Fruit fly (Drosophila melanogaster) whole organism, embryonic: Measurements from ENCODE around the gene CG14615.

ENCODE experiments used
- CG10147 ChIP-seq: fragments of 200-800 bp; sonication (Bioruptor generic); optimal IDR thresholded peaks from 2 replicates; lab custom pipeline; 2019; ENCODE audit warnings: missing biosample characterization, mild to moderate bottlenecking, missing genetic modification characterization, moderate library complexity
- CG10209 ChIP-seq: fragments of 200-800 bp; sonication (Bioruptor generic); optimal IDR thresholded peaks from 3 replicates; lab custom pipeline; 2017; ENCODE audit warnings: missing biosample characterization, mild to moderate bottlenecking, missing genetic modification characterization, missing genetic modification reagents
- CG10979 ChIP-seq: fragments of 200-800 bp; sonication (Bioruptor generic); optimal IDR thresholded peaks from 2 replicates; lab custom pipeline; 2018; ENCODE audit warnings: missing biosample characterization, mild to moderate bottlenecking, missing genetic modification characterization, moderate library complexity
- CG11723 ChIP-seq: fragments of 200-800 bp; sonication (Bioruptor generic); optimal IDR thresholded peaks from 2 replicates; lab custom pipeline; 2017; ENCODE audit warnings: missing biosample characterization, mild to moderate bottlenecking, missing genetic modification characterization
- CG12659 ChIP-seq: fragments of 200-800 bp; sonication (Bioruptor generic); optimal IDR thresholded peaks from 3 replicates; lab custom pipeline; 2017; ENCODE audit warnings: mild to moderate bottlenecking, missing biosample characterization, missing genetic modification reagents, missing genetic modification characterization
- CG14050 ChIP-seq: fragments of 200-800 bp; sonication (Bioruptor generic); IDR thresholded peaks from 3 replicates; pipeline ENCODE4 v1.3.6; 2022; ENCODE audit warnings: missing biosample characterization, missing genetic modification characterization
- CG1529 ChIP-seq: fragments of 200-800 bp; sonication (Bioruptor generic); optimal IDR thresholded peaks from 3 replicates; lab custom pipeline; 2018; ENCODE audit warnings: missing biosample characterization, missing genetic modification characterization
- CG15514 ChIP-seq: fragments of 200-800 bp; sonication (Bioruptor generic); optimal IDR thresholded peaks from 3 replicates; lab custom pipeline; 2017; ENCODE audit warnings: missing biosample characterization, missing genetic modification characterization, mild to moderate bottlenecking, moderate library complexity, missing genetic modification reagents
- CG1603 ChIP-seq: fragments of 200-800 bp; sonication (Bioruptor generic); optimal IDR thresholded peaks from 2 replicates; lab custom pipeline; 2019; ENCODE audit warnings: missing biosample characterization, mild to moderate bottlenecking, missing genetic modification characterization, moderate library complexity
- CG17361 ChIP-seq: fragments of 200-800 bp; sonication (Bioruptor generic); IDR thresholded peaks from 3 replicates; pipeline ENCODE4 v1.3.6; 2022; ENCODE audit warnings: missing biosample characterization, missing genetic modification characterization
- CG2116 ChIP-seq: fragments of 200-800 bp; sonication (Bioruptor generic); optimal IDR thresholded peaks from 3 replicates; lab custom pipeline; 2018; ENCODE audit warnings: missing biosample characterization, mild to moderate bottlenecking, missing genetic modification characterization
- CG32532 ChIP-seq: fragments of 200-800 bp; sonication (Bioruptor generic); IDR thresholded peaks from 2 replicates; pipeline ENCODE4 v1.3.6; 2022; ENCODE audit warnings: missing biosample characterization, missing genetic modification characterization
- CG32767 ChIP-seq: fragments of 200-800 bp; sonication (Bioruptor generic); IDR thresholded peaks from 2 replicates; pipeline ENCODE4 v1.3.6; 2022; ENCODE audit warnings: missing biosample characterization, missing genetic modification characterization
- CG4424 ChIP-seq: fragments of 200-800 bp; sonication (Bioruptor generic); optimal IDR thresholded peaks from 3 replicates; lab custom pipeline; 2016; ENCODE audit warnings: missing biosample characterization, missing genetic modification characterization
- CG4617 ChIP-seq: fragments of 200-800 bp; sonication (Bioruptor generic); optimal IDR thresholded peaks from 3 replicates; lab custom pipeline; 2016; ENCODE audit warnings: missing biosample characterization, missing genetic modification characterization, borderline replicate concordance
- CG4820 ChIP-seq: fragments of 200-800 bp; sonication (Bioruptor generic); optimal IDR thresholded peaks from 3 replicates; lab custom pipeline; 2016; ENCODE audit warnings: missing biosample characterization, missing genetic modification characterization
- CG6175 ChIP-seq: fragments of 200-800 bp; sonication (Bioruptor generic); IDR thresholded peaks from 3 replicates; pipeline ENCODE4 v1.3.6; 2022; ENCODE audit warnings: missing biosample characterization, missing genetic modification characterization
- CG7372 ChIP-seq: fragments of 200-800 bp; sonication (Bioruptor generic); IDR thresholded peaks from 2 replicates; pipeline ENCODE4 v1.3.6; 2022; ENCODE audit warnings: missing biosample characterization, missing genetic modification characterization
- CG7963 ChIP-seq: fragments of 200-800 bp; sonication (Bioruptor generic); IDR thresholded peaks from 3 replicates; pipeline ENCODE4 v1.3.6; 2022; ENCODE audit warnings: missing biosample characterization, missing genetic modification characterization; ENCODE audit not compliant: partially characterized antibody
- CG8944 ChIP-seq: fragments of 200-800 bp; sonication (Bioruptor generic); optimal IDR thresholded peaks from 3 replicates; lab custom pipeline; 2016; ENCODE audit warnings: missing biosample characterization, missing genetic modification characterization
- CG9876 ChIP-seq: fragments of 200-800 bp; sonication (Bioruptor generic); optimal IDR thresholded peaks from 2 replicates; lab custom pipeline; 2016; ENCODE audit warnings: missing biosample characterization, missing genetic modification characterization
- CG9932 ChIP-seq: fragments of 200-800 bp; sonication (Bioruptor generic); IDR thresholded peaks from 2 replicates; pipeline ENCODE4 v1.3.6; 2022; ENCODE audit warnings: missing biosample characterization, missing genetic modification characterization
- CoRest ChIP-seq: fragments of 200-800 bp; sonication (Bioruptor generic); optimal IDR thresholded peaks from 3 replicates; lab custom pipeline; 2018; ENCODE audit warnings: missing biosample characterization, mild to moderate bottlenecking, missing genetic modification characterization, moderate library complexity
- D19A ChIP-seq: fragments of 200-800 bp; optimal IDR thresholded peaks from 3 replicates; lab custom pipeline; 2019; ENCODE audit warnings: missing biosample characterization, mild to moderate bottlenecking, missing genetic modification characterization, moderate library complexity
- Doc2 ChIP-seq: fragments of 200-800 bp; sonication (Bioruptor generic); IDR thresholded peaks from 2 replicates; pipeline ENCODE4 v1.3.6; 2022; ENCODE audit warnings: missing biosample characterization, missing genetic modification characterization
- Doc3 ChIP-seq: fragments of 200-800 bp; sonication (Bioruptor generic); IDR thresholded peaks from 3 replicates; pipeline ENCODE4 v1.3.6; 2022; ENCODE audit warnings: missing biosample characterization, missing genetic modification characterization; ENCODE audit not compliant: partially characterized antibody
- HLH4C ChIP-seq: fragments of 200-800 bp; sonication (Bioruptor generic); IDR thresholded peaks from 3 replicates; pipeline ENCODE4 v1.3.6; 2022; ENCODE audit warnings: missing biosample characterization, missing genetic modification characterization; ENCODE audit not compliant: partially characterized antibody
- Hand ChIP-seq: fragments of 200-800 bp; sonication (Bioruptor generic); optimal IDR thresholded peaks from 2 replicates; lab custom pipeline; 2017; ENCODE audit warnings: mild to moderate bottlenecking, missing biosample characterization, missing genetic modification reagents, missing genetic modification characterization
- Hr78 ChIP-seq, 2 experiments: fragments of 200-800 bp in 1 of 2; fragments of >200 bp in 1 of 2; sonication (Bioruptor generic) in 1 of 2; optimal IDR thresholded peaks; 2 replicates each; lab custom pipeline; 2017 to 2019; ENCODE audit warnings: missing biosample characterization in 2 of 2, missing genetic modification characterization in 2 of 2, mild to moderate bottlenecking in 1 of 2, moderate library complexity in 1 of 2
- Meics ChIP-seq: fragments of 200-800 bp; sonication (Bioruptor generic); optimal IDR thresholded peaks from 2 replicates; lab custom pipeline; 2017; ENCODE audit warnings: missing biosample characterization, mild to moderate bottlenecking, missing genetic modification characterization
- PHDP ChIP-seq: fragments of 200-800 bp; sonication (Bioruptor generic); optimal IDR thresholded peaks from 3 replicates; lab custom pipeline; 2018; ENCODE audit warnings: missing biosample characterization, mild to moderate bottlenecking, missing genetic modification characterization, moderate library complexity
- Pdp1 ChIP-seq, 2 experiments: fragments of 200-800 bp; sonication (Bioruptor generic); optimal IDR thresholded peaks; 3 replicates each; lab custom pipeline; 2016; ENCODE audit warnings: missing biosample characterization in 2 of 2, missing genetic modification characterization in 2 of 2, mild to moderate bottlenecking in 1 of 2, moderate library complexity in 1 of 2
- Rx ChIP-seq: fragments of 200-800 bp; sonication (Bioruptor generic); IDR thresholded peaks from 2 replicates; pipeline ENCODE4 v1.3.6; 2022; ENCODE audit warnings: missing biosample characterization, missing genetic modification characterization
- Side ChIP-seq: fragments of 200-800 bp; sonication (Bioruptor generic); optimal IDR thresholded peaks from 2 replicates; lab custom pipeline; 2016; ENCODE audit warnings: missing biosample characterization, missing genetic modification characterization
- Six4 ChIP-seq: fragments of 200-800 bp; sonication (Bioruptor generic); optimal IDR thresholded peaks from 2 replicates; lab custom pipeline; 2016; ENCODE audit warnings: missing biosample characterization, missing genetic modification characterization
- TFAM ChIP-seq: fragments of 200-800 bp; sonication (Bioruptor generic); optimal IDR thresholded peaks from 2 replicates; lab custom pipeline; 2017; ENCODE audit warnings: missing biosample characterization, missing genetic modification characterization, inconsistent platforms
- cas ChIP-seq: fragments of 200-800 bp; sonication (Bioruptor generic); IDR thresholded peaks from 2 replicates; pipeline ENCODE4 v1.3.6; 2022; ENCODE audit warnings: missing biosample characterization, missing genetic modification characterization
- caup ChIP-seq: fragments of 200-800 bp; sonication (Bioruptor generic); optimal IDR thresholded peaks from 3 replicates; lab custom pipeline; 2017; ENCODE audit warnings: missing biosample characterization, mild to moderate bottlenecking, missing genetic modification characterization, moderate library complexity; ENCODE audit not compliant: severe bottlenecking
- dmrt99B ChIP-seq: fragments of 200-800 bp; sonication (Bioruptor generic); optimal IDR thresholded peaks from 2 replicates; lab custom pipeline; 2018; ENCODE audit warnings: missing biosample characterization, mild to moderate bottlenecking, missing genetic modification characterization, moderate library complexity
- her ChIP-seq: fragments of 200-800 bp; sonication (Bioruptor generic); optimal IDR thresholded peaks from 2 replicates; lab custom pipeline; 2016; ENCODE audit warnings: missing biosample characterization, missing genetic modification characterization
- kni ChIP-seq: fragments of 200-800 bp; sonication (Bioruptor generic); optimal IDR thresholded peaks from 3 replicates; lab custom pipeline; 2017; ENCODE audit warnings: mild to moderate bottlenecking, missing biosample characterization, missing genetic modification reagents, missing genetic modification characterization
- pum ChIP-seq: fragments of 200-800 bp; sonication (Bioruptor generic); optimal IDR thresholded peaks from 2 replicates; lab custom pipeline; 2016; ENCODE audit warnings: missing biosample characterization, missing genetic modification characterization
- repo ChIP-seq: fragments of 200-800 bp; sonication (Bioruptor generic); optimal IDR thresholded peaks from 2 replicates; lab custom pipeline; 2016; ENCODE audit warnings: missing biosample characterization, missing genetic modification characterization
- run ChIP-seq: fragments of 200-800 bp; sonication (Bioruptor generic); optimal IDR thresholded peaks from 3 replicates; lab custom pipeline; 2018; ENCODE audit warnings: missing biosample characterization, mild to moderate bottlenecking, missing genetic modification characterization
- slbo ChIP-seq: fragments of 200-800 bp; sonication (Bioruptor generic); IDR thresholded peaks from 2 replicates; pipeline ENCODE4 v1.3.6; 2022; ENCODE audit warnings: missing biosample characterization, missing genetic modification characterization
- ssp ChIP-seq: fragments of 200-800 bp; sonication (Bioruptor generic); IDR thresholded peaks from 2 replicates; pipeline ENCODE4 v1.3.6; 2022; ENCODE audit warnings: missing biosample characterization, missing genetic modification characterization
- sug ChIP-seq: fragments of 200-800 bp; optimal IDR thresholded peaks from 2 replicates; lab custom pipeline; 2019; ENCODE audit warnings: missing biosample characterization, mild to moderate bottlenecking, missing genetic modification characterization, moderate library complexity
- tgo ChIP-seq: fragments of 200-800 bp; sonication (Bioruptor generic); IDR thresholded peaks from 3 replicates; pipeline ENCODE4 v1.3.6; 2022; ENCODE audit warnings: missing biosample characterization, missing genetic modification characterization

CG14615 gene

dm6 chrX:22449191-22449787 is at the start of gene CG14615, which contains the start of gene tilB (continued):
- TF ChIP-seq Doc2 = no peak
- no peak for TF ChIP-seq tgo (GFP tag; lab: Robert Waterston, UW)
- TF ChIP-seq cas (GFP tag; lab: Robert Waterston, UW) = no peak
- peak; percentile 61 for TF ChIP-seq Meics (GFP tag; lab: Kevin White, UChicago)
- no peak for TF ChIP-seq CG7372 (GFP tag; lab: Robert Waterston, UW)
- TF ChIP-seq CG6175 (GFP tag; lab: Robert Waterston, UW) = no peak
- TF ChIP-seq Rx (GFP tag; lab: Robert Waterston, UW) = no peak
- no peak for TF ChIP-seq CG7963 (GFP tag; lab: Robert Waterston, UW)
- no peak for TF ChIP-seq run (tag; lab: Kevin White, UChicago)
- TF ChIP-seq CG9876 = no peak
- TF ChIP-seq TFAM (GFP tag; lab: Kevin White, UChicago) = no peak
- no peak for TF ChIP-seq CG32767 (GFP tag; lab: Robert Waterston, UW)
- no peak for TF ChIP-seq CG10979 (tag; lab: Kevin White, UChicago)
- TF ChIP-seq pum (GFP tag; lab: Kevin White, UChicago) = no peak
- no peak for TF ChIP-seq CG4617 (GFP tag; lab: Kevin White, UChicago)
- no peak for TF ChIP-seq kni
- TF ChIP-seq Side (GFP tag; lab: Kevin White, UChicago) = no peak
- no peak for TF ChIP-seq CG1603 (tag; lab: Kevin White, UChicago)
- no peak for TF ChIP-seq caup (GFP tag; lab: Kevin White, UChicago)
- TF ChIP-seq ssp (GFP tag; lab: Robert Waterston, UW) = no peak
- peak; percentile 69 for TF ChIP-seq slbo
- no peak for TF ChIP-seq CG14050 (GFP tag; lab: Robert Waterston, UW)
- peak; percentile 35 for TF ChIP-seq CG15514
- TF ChIP-seq repo = no peak
- TF ChIP-seq HLH4C (GFP tag; lab: Robert Waterston, UW) = no peak
- TF ChIP-seq CG10147 (GFP tag; lab: Kevin White, UChicago) = no peak
- no peak for TF ChIP-seq Doc3 (GFP tag; lab: Robert Waterston, UW)

- TF ChIP-seq Six4 (GFP tag; lab: Kevin White, UChicago) = peak; percentile 46
- peak; percentile 62 for TF ChIP-seq D19A (tag; lab: Kevin White, UChicago)
- TF ChIP-seq CG17361 (GFP tag; lab: Robert Waterston, UW) = peak; percentile 79
- peak; percentile 78 for TF ChIP-seq sug (tag; lab: Kevin White, UChicago)
- TF ChIP-seq CG8944 (GFP tag; lab: Kevin White, UChicago) = no peak
- peak; percentile 30 for TF ChIP-seq CG2116 (GFP tag; lab: Kevin White, UChicago)
- peak; percentile 66 for TF ChIP-seq dmrt99B
- TF ChIP-seq Pdp1 (GFP tag; optimal IDR thresholded peaks at IDR 0.05; lab: Kevin White, UChicago) = peak in 1 of 2 experiments; percentile 37
- TF ChIP-seq CG10209 = peak; percentile 73
- no peak for TF ChIP-seq CG1529 (GFP tag; lab: Kevin White, UChicago)
- peak; percentile 40 for TF ChIP-seq PHDP (tag; lab: Kevin White, UChicago)
- peak; percentile 26 for TF ChIP-seq CG11723 (GFP tag; lab: Kevin White, UChicago)
- peak; percentile 88 for TF ChIP-seq CoRest (tag; lab: Kevin White, UChicago)
- peak; percentile 64 for TF ChIP-seq CG10147 (GFP tag; lab: Kevin White, UChicago)
- TF ChIP-seq CG4424 (GFP tag; lab: Kevin White, UChicago) = peak; percentile 63
- peak; percentile 54; the same call in 1 of the 2 replicates for TF ChIP-seq CG9932 (GFP tag; lab: Robert Waterston, UW)
- peak; percentile 64 for TF ChIP-seq CG32532
- TF ChIP-seq her (GFP tag; lab: Kevin White, UChicago) = no peak
- TF ChIP-seq Hr78 (GFP tag; optimal IDR thresholded peaks at IDR 0.05; lab: Kevin White, UChicago) = peak in 1 of 2 experiments; percentile 30
- TF ChIP-seq Hand (GFP tag; lab: Kevin White, UChicago) = peak; percentile 20
- TF ChIP-seq CG4820 (GFP tag; lab: Kevin White, UChicago) = peak; percentile 39
- TF ChIP-seq CG12659 (GFP tag; lab: Kevin White, UChicago) = peak; percentile 79
Observed at dm6 chrX:22491028-22491769, 41.9 kb upstream of the CG14615 start.
